Fruit fly (Drosophila melanogaster): ENCODE measurements around the gene CG6569.
A peak's percentile ranks its signal among the peaks of the same experiment; 100 is the strongest.

CG6569 gene

dm6 chr3R:21823699-21824406, 43.9 kb downstream of the CG6569 start:
- peak; percentile 74 for TF ChIP-seq CG9948 (tag; optimal IDR thresholded peaks at IDR 0.05)
- TF ChIP-seq Pif1A (GFP tag; optimal IDR thresholded peaks at IDR 0.05): no peak
- peak; percentile 91 for TF ChIP-seq CG17806 (tag; optimal IDR thresholded peaks at IDR 0.05)
- TF ChIP-seq D1 (tag; optimal IDR thresholded peaks at IDR 0.05): peak; percentile 90
- peak; percentile 50 for TF ChIP-seq CG15710 (tag; optimal IDR thresholded peaks at IDR 0.05)
- no peak for TF ChIP-seq gl (tag; optimal IDR thresholded peaks at IDR 0.05)
- peak; percentile 95 for TF ChIP-seq CG8159 (tag; optimal IDR thresholded peaks at IDR 0.05)
- peak; percentile 73 for TF ChIP-seq CG14655 (GFP tag; optimal IDR thresholded peaks at IDR 0.05)
- 0 out of 3 replicates have a peak, but pooled peaks have one; percentile 10 for TF ChIP-seq fd96Ca (GFP tag; IDR thresholded peaks at IDR 0.05)
- TF ChIP-seq CG13204 (GFP tag; optimal IDR thresholded peaks at IDR 0.05): no peak
- TF ChIP-seq Pif1B (GFP tag; optimal IDR thresholded peaks at IDR 0.05): peak; percentile 38
- no peak for TF ChIP-seq CG10348 (GFP tag; IDR thresholded peaks at IDR 0.05)
- TF ChIP-seq CG34367 (tag; optimal IDR thresholded peaks at IDR 0.05): peak; percentile 11

- TF ChIP-seq Pif1B (GFP tag; optimal IDR thresholded peaks at IDR 0.05) (peak; percentile 62), CG10348 (GFP tag; IDR thresholded peaks at IDR 0.05) (no peak), CG8159 (tag; optimal IDR thresholded peaks at IDR 0.05) (peak; percentile 27), CG17806 (tag; optimal IDR thresholded peaks at IDR 0.05) (no peak), CG15710 (tag; optimal IDR thresholded peaks at IDR 0.05) (peak; percentile 4), D1 (tag; optimal IDR thresholded peaks at IDR 0.05) (no peak), Pif1A (GFP tag; optimal IDR thresholded peaks at IDR 0.05) (peak; percentile 64), gl (tag; optimal IDR thresholded peaks at IDR 0.05) (peak; percentile 62), Snoo (tag; optimal IDR thresholded peaks at IDR 0.05) (peak; percentile 36), CG32121 (GFP tag; IDR thresholded peaks at IDR 0.05) (no peak), CG8301 (tag; optimal IDR thresholded peaks at IDR 0.05) (no peak), rn (GFP tag; IDR thresholded peaks at IDR 0.05) (no peak), CG12605 (GFP tag; IDR thresholded peaks at IDR 0.05) (no peak)
Measured at dm6 chr3R:21823076-21823475, 44.6 kb downstream of the CG6569 start.

- TF ChIP-seq CG34367 (tag; optimal IDR thresholded peaks at IDR 0.05) (no peak), rn (GFP tag; IDR thresholded peaks at IDR 0.05) (no peak), CG9948 (tag; optimal IDR thresholded peaks at IDR 0.05) (no peak)
Measured at dm6 chr3R:21822562-21822933, 45.2 kb downstream of the CG6569 start, which contains the start of gene CASK. TSS of gene CASK (minus strand) at chr3R:21822674.

dm6 chr3R:21821684-21822561, 45.8 kb downstream of the CG6569 start:
- TF ChIP-seq Ets98B (GFP tag; IDR thresholded peaks at IDR 0.05) (no peak), rn (GFP tag; IDR thresholded peaks at IDR 0.05) (no peak), CG17806 (tag; optimal IDR thresholded peaks at IDR 0.05) (no peak), CG4496 (GFP tag; IDR thresholded peaks at IDR 0.05) (peak; percentile 26; the same call in 1 of the 3 replicates), CG34367 (tag; optimal IDR thresholded peaks at IDR 0.05) (no peak), Pif1A (GFP tag; optimal IDR thresholded peaks at IDR 0.05) (no peak), Snoo (tag; optimal IDR thresholded peaks at IDR 0.05) (no peak), EcR (GFP tag; optimal IDR thresholded peaks at IDR 0.05) (peak; percentile 15), CG12605 (GFP tag; IDR thresholded peaks at IDR 0.05) (no peak)

All from whole organism, pupa.